Worm (Caenorhabditis elegans) whole organism, early embryonic: ENCODE results near the gene clp-6.

Source experiments
- B0310.2 ChIP-seq: sonication (generic microtip); optimal IDR thresholded peaks from 2 replicates; lab custom pipeline; 2016; ENCODE audit warnings: mild to moderate bottlenecking, missing genetic modification characterization, missing compliant biosample characterization
- aly-1 ChIP-seq: sonication (generic microtip); optimal IDR thresholded peaks from 2 replicates; lab custom pipeline; 2016; ENCODE audit warnings: missing genetic modification characterization, missing compliant biosample characterization
- ama-1 ChIP-seq: fragments of 150-350 bp; optimal IDR thresholded peaks from 2 replicates; lab custom pipeline; 2014
- ceh-36 ChIP-seq: sonication (generic microtip); optimal IDR thresholded peaks from 2 replicates; lab custom pipeline; 2016; ENCODE audit warnings: missing genetic modification characterization, inconsistent platforms, missing compliant biosample characterization
- hnd-1 ChIP-seq: sonication (generic microtip); optimal IDR thresholded peaks from 2 replicates; lab custom pipeline; 2016; ENCODE audit warnings: missing genetic modification characterization, missing compliant biosample characterization
- pes-1 ChIP-seq: fragments of 200-800 bp; sonication (Bioruptor generic); IDR thresholded peaks from 2 replicates; pipeline ENCODE4 v1.3.6; 2022; ENCODE audit warnings: missing genetic modification reagents, missing genetic modification characterization, missing compliant biosample characterization
- scrt-1 ChIP-seq: fragments of 200-800 bp; sonication (Bioruptor generic); IDR thresholded peaks from 2 replicates; pipeline ENCODE4 v1.3.6; 2022; ENCODE audit warnings: missing genetic modification characterization, missing compliant biosample characterization

DNA sequence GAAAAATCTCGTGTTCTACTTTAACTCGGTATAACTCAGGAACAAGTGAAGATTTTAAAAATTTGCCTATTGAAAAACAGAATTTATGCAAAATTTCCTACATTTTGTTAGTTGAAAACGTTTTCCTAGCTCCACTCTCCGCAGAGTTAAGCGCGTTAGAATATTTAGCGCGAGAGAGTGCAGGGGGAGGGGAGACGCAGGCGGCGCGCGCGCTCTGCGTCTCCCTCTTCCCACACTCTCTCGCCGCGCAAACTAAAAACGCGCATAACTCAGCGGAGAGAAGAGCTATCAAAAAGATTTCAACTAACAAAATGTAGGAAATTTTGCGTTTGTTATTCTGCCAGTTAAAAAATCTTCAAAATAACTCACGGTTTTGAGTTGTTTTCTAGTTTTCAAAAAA lies 37.3 kb upstream of the clp-6 start:
- no peak for TF ChIP-seq ama-1
- no peak for TF ChIP-seq aly-1
- no peak for TF ChIP-seq scrt-1 (GFP tag; lab: Robert Waterston, UW)
- TF ChIP-seq hnd-1 (tag; lab: Kevin White, UChicago), result no peak
- TF ChIP-seq pes-1, result no peak
- TF ChIP-seq B0310.2 (tag; lab: Kevin White, UChicago), result no peak
- no peak for TF ChIP-seq ceh-36
